Fruit fly (Drosophila melanogaster) whole organism, embryonic: ENCODE results near the gene mus101.
A peak's percentile ranks its signal among the peaks of the same experiment; 100 is the strongest.

Source experiments
- ATbp ChIP-seq: fragments of 200-800 bp; sonication (Bioruptor generic); optimal IDR thresholded peaks from 2 replicates; lab custom pipeline; 2017; ENCODE audit warnings: missing biosample characterization, mild to moderate bottlenecking, missing genetic modification characterization, missing genetic modification reagents
- Abd-B ChIP-seq: fragments of 200-800 bp; sonication (Bioruptor generic); optimal IDR thresholded peaks from 2 replicates; lab custom pipeline; 2018; ENCODE audit warnings: missing biosample characterization, mild to moderate bottlenecking, missing genetic modification characterization, moderate library complexity
- Antp ChIP-seq: fragments of 200-800 bp; sonication (Bioruptor generic); optimal IDR thresholded peaks from 3 replicates; lab custom pipeline; 2016; ENCODE audit warnings: missing biosample characterization, missing genetic modification characterization
- Asciz ChIP-seq: fragments of 200-800 bp; sonication (Bioruptor generic); optimal IDR thresholded peaks from 2 replicates; lab custom pipeline; 2017; ENCODE audit warnings: missing biosample characterization, mild to moderate bottlenecking, missing genetic modification characterization, missing genetic modification reagents
- B-H2 ChIP-seq: fragments of 200-800 bp; sonication (Bioruptor generic); optimal IDR thresholded peaks from 2 replicates; lab custom pipeline; 2018; ENCODE audit warnings: missing biosample characterization, mild to moderate bottlenecking, missing genetic modification characterization
- Bgb ChIP-seq: fragments of 200-800 bp; sonication (Bioruptor generic); IDR thresholded peaks from 2 replicates; pipeline ENCODE4 v1.3.6; 2022; ENCODE audit warnings: missing biosample characterization, missing genetic modification characterization; ENCODE audit not compliant: partially characterized antibody
- Blimp-1 ChIP-seq: fragments of 200-800 bp; sonication (Bioruptor generic); optimal IDR thresholded peaks from 3 replicates; lab custom pipeline; 2018; ENCODE audit warnings: missing biosample characterization, missing genetic modification characterization, mild to moderate bottlenecking, moderate library complexity, missing genetic modification reagents
- CG10321 ChIP-seq: fragments of 200-800 bp; sonication (Bioruptor generic); IDR thresholded peaks from 2 replicates; pipeline ENCODE4 v1.3.6; 2022; ENCODE audit warnings: missing biosample characterization, missing genetic modification characterization
- CG10431 ChIP-seq: fragments of 200-800 bp; sonication (Bioruptor generic); optimal IDR thresholded peaks from 3 replicates; lab custom pipeline; 2018; ENCODE audit warnings: missing biosample characterization, mild to moderate bottlenecking, missing genetic modification characterization
- CG12155 ChIP-seq: fragments of 200-800 bp; sonication (Bioruptor generic); optimal IDR thresholded peaks from 3 replicates; lab custom pipeline; 2016; ENCODE audit warnings: missing biosample characterization, missing genetic modification characterization
- CG12299 ChIP-seq: fragments of 200-800 bp; sonication (Bioruptor generic); optimal IDR thresholded peaks from 2 replicates; lab custom pipeline; 2018; ENCODE audit warnings: missing biosample characterization, mild to moderate bottlenecking, missing genetic modification characterization
- CG12659 ChIP-seq: fragments of 200-800 bp; sonication (Bioruptor generic); optimal IDR thresholded peaks from 3 replicates; lab custom pipeline; 2017; ENCODE audit warnings: mild to moderate bottlenecking, missing biosample characterization, missing genetic modification reagents, missing genetic modification characterization
- CG13424 ChIP-seq: fragments of 200-800 bp; sonication (Bioruptor generic); optimal IDR thresholded peaks from 2 replicates; lab custom pipeline; 2019; ENCODE audit warnings: missing biosample characterization, mild to moderate bottlenecking, missing genetic modification characterization, moderate library complexity
- CG13775 ChIP-seq: fragments of 200-800 bp; sonication (Bioruptor generic); optimal IDR thresholded peaks from 3 replicates; lab custom pipeline; 2017; ENCODE audit warnings: missing biosample characterization, mild to moderate bottlenecking, missing genetic modification characterization
- CG15696 ChIP-seq: fragments of 200-800 bp; sonication (Bioruptor generic); optimal IDR thresholded peaks from 2 replicates; lab custom pipeline; 2019; ENCODE audit warnings: missing biosample characterization, mild to moderate bottlenecking, missing genetic modification characterization, moderate library complexity
- CG2678 ChIP-seq: fragments of 200-800 bp; sonication (Bioruptor generic); optimal IDR thresholded peaks from 3 replicates; lab custom pipeline; 2019; ENCODE audit warnings: missing biosample characterization, mild to moderate bottlenecking, missing genetic modification characterization, moderate library complexity
- CG4328 ChIP-seq: fragments of 200-800 bp; sonication (Bioruptor generic); optimal IDR thresholded peaks from 3 replicates; lab custom pipeline; 2017; ENCODE audit warnings: missing biosample characterization, missing genetic modification reagents, missing genetic modification characterization
- CG7357 ChIP-seq: fragments of 200-800 bp; sonication (Bioruptor generic); IDR thresholded peaks from 3 replicates; pipeline ENCODE4 v1.3.6; 2022; ENCODE audit warnings: missing biosample characterization, missing genetic modification characterization
- CG7372 ChIP-seq: fragments of 200-800 bp; sonication (Bioruptor generic); IDR thresholded peaks from 2 replicates; pipeline ENCODE4 v1.3.6; 2022; ENCODE audit warnings: missing biosample characterization, missing genetic modification characterization
- CG8290 ChIP-seq, 3 experiments: fragments of 200-800 bp; sonication (Bioruptor generic); optimal IDR thresholded peaks; 2 replicates each; lab custom pipeline; 2016 to 2019; ENCODE audit warnings: missing biosample characterization in 3 of 3, missing genetic modification characterization in 3 of 3, mild to moderate bottlenecking in 2 of 3, moderate library complexity in 1 of 3
- CG8478 ChIP-seq: fragments of >200 bp; optimal IDR thresholded peaks from 2 replicates; lab custom pipeline; 2018
- CkIIα-i1 ChIP-seq: fragments of 200-800 bp; sonication (Bioruptor generic); IDR thresholded peaks from 2 replicates; pipeline ENCODE4 v1.3.6; 2022; ENCODE audit warnings: missing biosample characterization, missing genetic modification characterization
- CoRest ChIP-seq: fragments of 200-800 bp; sonication (Bioruptor generic); optimal IDR thresholded peaks from 3 replicates; lab custom pipeline; 2018; ENCODE audit warnings: missing biosample characterization, mild to moderate bottlenecking, missing genetic modification characterization, moderate library complexity
- Dad ChIP-seq: fragments of 200-800 bp; sonication (Bioruptor generic); optimal IDR thresholded peaks from 3 replicates; lab custom pipeline; 2016; ENCODE audit warnings: missing biosample characterization, missing genetic modification characterization
- H15 ChIP-seq: fragments of 200-800 bp; sonication (Bioruptor generic); IDR thresholded peaks from 3 replicates; pipeline ENCODE4 v1.3.6; 2022; ENCODE audit warnings: missing biosample characterization, missing genetic modification characterization
- HLH4C ChIP-seq: fragments of 200-800 bp; sonication (Bioruptor generic); IDR thresholded peaks from 3 replicates; pipeline ENCODE4 v1.3.6; 2022; ENCODE audit warnings: missing biosample characterization, missing genetic modification characterization; ENCODE audit not compliant: partially characterized antibody
- Lhr ChIP-seq: fragments of 200-800 bp; sonication (Bioruptor generic); optimal IDR thresholded peaks from 3 replicates; lab custom pipeline; 2017; ENCODE audit warnings: mild to moderate bottlenecking, missing biosample characterization, missing genetic modification reagents, missing genetic modification characterization
- Lpt ChIP-seq: fragments of >200 bp; optimal IDR thresholded peaks from 2 replicates; lab custom pipeline; 2018; ENCODE audit warnings: missing biosample characterization, missing genetic modification characterization
- MESR4 ChIP-seq: fragments of 200-800 bp; sonication (Bioruptor generic); optimal IDR thresholded peaks from 2 replicates; lab custom pipeline; 2018; ENCODE audit warnings: missing biosample characterization, mild to moderate bottlenecking, missing genetic modification characterization, moderate library complexity
- Nf-YA ChIP-seq: fragments of 200-800 bp; sonication (Bioruptor generic); IDR thresholded peaks from 2 replicates; pipeline ENCODE4 v1.3.6; 2022; ENCODE audit warnings: missing biosample characterization, missing genetic modification characterization
- Oli ChIP-seq: fragments of 200-800 bp; sonication (Bioruptor generic); optimal IDR thresholded peaks from 2 replicates; lab custom pipeline; 2018; ENCODE audit warnings: missing biosample characterization, mild to moderate bottlenecking, missing genetic modification characterization, moderate library complexity
- Sox100B ChIP-seq: fragments of 200-800 bp; sonication (Bioruptor generic); optimal IDR thresholded peaks from 3 replicates; lab custom pipeline; 2018; ENCODE audit warnings: missing biosample characterization, mild to moderate bottlenecking, missing genetic modification characterization
- TFAM ChIP-seq: fragments of 200-800 bp; sonication (Bioruptor generic); optimal IDR thresholded peaks from 2 replicates; lab custom pipeline; 2017; ENCODE audit warnings: missing biosample characterization, missing genetic modification characterization, inconsistent platforms
- ap ChIP-seq: fragments of 200-800 bp; sonication (Bioruptor generic); IDR thresholded peaks from 2 replicates; pipeline ENCODE4 v1.3.6; 2022; ENCODE audit warnings: missing biosample characterization, missing genetic modification characterization
- btn ChIP-seq: fragments of 200-800 bp; sonication (Bioruptor generic); optimal IDR thresholded peaks from 2 replicates; lab custom pipeline; 2016; ENCODE audit warnings: missing biosample characterization, missing genetic modification characterization
- exex ChIP-seq: fragments of 200-800 bp; sonication (Bioruptor generic); optimal IDR thresholded peaks from 4 replicates; lab custom pipeline; 2018; ENCODE audit warnings: missing biosample characterization, mild to moderate bottlenecking, missing genetic modification characterization, moderate library complexity
- gsb-n ChIP-seq: fragments of 200-800 bp; sonication (Bioruptor generic); optimal IDR thresholded peaks from 3 replicates; lab custom pipeline; 2018; ENCODE audit warnings: missing biosample characterization, mild to moderate bottlenecking, missing genetic modification characterization
- hth ChIP-seq: fragments of >200 bp; optimal IDR thresholded peaks from 2 replicates; lab custom pipeline; 2017; ENCODE audit warnings: inconsistent platforms
- nmo ChIP-seq: fragments of 200-800 bp; sonication (Bioruptor generic); optimal IDR thresholded peaks from 2 replicates; lab custom pipeline; 2018; ENCODE audit warnings: missing biosample characterization, mild to moderate bottlenecking, missing genetic modification characterization, moderate library complexity
- pan ChIP-seq, 4 experiments: fragments of >200 bp in 3 of 4; fragments of 200-800 bp in 1 of 4; sonication (Bioruptor generic) in 1 of 4; optimal IDR thresholded peaks in 3 of 4; IDR thresholded peaks in 1 of 4; 2 replicates each; pipeline versions ENCODE4 v1.3.6 to Lab custom; 2017 to 2022; ENCODE audit warnings: missing biosample characterization in 2 of 4, missing genetic modification characterization in 2 of 4, mixed read lengths in 1 of 4
- pfk ChIP-seq: fragments of 200-800 bp; sonication (Bioruptor generic); optimal IDR thresholded peaks from 2 replicates; lab custom pipeline; 2018; ENCODE audit warnings: missing biosample characterization, mild to moderate bottlenecking, missing genetic modification characterization, moderate library complexity
- run ChIP-seq: fragments of 200-800 bp; sonication (Bioruptor generic); optimal IDR thresholded peaks from 3 replicates; lab custom pipeline; 2018; ENCODE audit warnings: missing biosample characterization, mild to moderate bottlenecking, missing genetic modification characterization
- so ChIP-seq: fragments of 200-800 bp; sonication (Bioruptor generic); IDR thresholded peaks from 3 replicates; pipeline ENCODE4 v1.3.6; 2022; ENCODE audit warnings: missing biosample characterization, missing genetic modification characterization
- tgo ChIP-seq: fragments of 200-800 bp; sonication (Bioruptor generic); IDR thresholded peaks from 3 replicates; pipeline ENCODE4 v1.3.6; 2022; ENCODE audit warnings: missing biosample characterization, missing genetic modification characterization
- trem ChIP-seq: fragments of 200-800 bp; optimal IDR thresholded peaks from 3 replicates; lab custom pipeline; 2019; ENCODE audit warnings: missing biosample characterization, mild to moderate bottlenecking, missing genetic modification characterization, moderate library complexity
- tup ChIP-seq: fragments of 200-800 bp; sonication (Bioruptor generic); optimal IDR thresholded peaks from 2 replicates; lab custom pipeline; 2016; ENCODE audit warnings: missing biosample characterization, mild to moderate bottlenecking, missing genetic modification characterization, moderate library complexity
- vfl ChIP-seq: fragments of 200-800 bp; sonication (Bioruptor generic); optimal IDR thresholded peaks from 2 replicates; lab custom pipeline; 2016; ENCODE audit warnings: missing biosample characterization, missing genetic modification characterization
- wor ChIP-seq: fragments of 200-800 bp; sonication (Bioruptor generic); IDR thresholded peaks from 2 replicates; pipeline ENCODE4 v1.3.6; 2022; ENCODE audit warnings: missing biosample characterization, missing genetic modification characterization
- zfh2 ChIP-seq: fragments of 200-800 bp; sonication (Bioruptor generic); optimal IDR thresholded peaks from 2 replicates; lab custom pipeline; 2016; ENCODE audit warnings: missing biosample characterization, missing genetic modification characterization

mus101 gene

DNA sequence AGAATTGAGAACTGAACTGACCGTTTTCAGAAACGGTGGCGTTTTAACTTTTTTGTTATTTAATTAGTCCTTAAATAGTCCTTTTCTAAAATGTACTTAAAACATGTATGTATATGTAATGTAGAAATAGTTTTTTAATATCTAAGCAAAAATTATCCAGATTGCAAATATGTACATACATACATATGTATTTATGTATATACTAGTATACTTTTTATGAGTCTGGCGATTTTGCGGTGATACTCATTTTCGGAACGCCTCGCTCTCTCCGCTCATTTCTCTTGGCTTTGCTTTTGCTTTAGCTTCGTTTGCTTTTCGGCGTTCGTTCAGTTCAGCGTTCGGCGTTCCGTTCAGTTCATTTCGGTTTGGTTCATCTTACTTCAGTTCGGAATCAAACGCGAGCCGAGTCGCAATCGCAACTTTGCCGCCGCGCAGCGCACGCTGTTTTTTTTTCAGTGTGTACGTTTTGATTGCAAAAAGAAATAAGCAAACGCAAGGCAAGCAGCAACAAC, 40.4 kb downstream of the mus101 start, which contains the start of gene rdgB (continued):
- TF ChIP-seq B-H2 (GFP tag; lab: Kevin White, UChicago) (peak; percentile 78), CG12299 (tag; lab: Kevin White, UChicago) (peak; percentile 60), Asciz (GFP tag; lab: Kevin White, UChicago) (peak; percentile 72), CG10431 (GFP tag; lab: Kevin White, UChicago) (peak; percentile 63), Abd-B (GFP tag; lab: Kevin White, UChicago) (peak; percentile 84), Antp (GFP tag; lab: Kevin White, UChicago) (peak; percentile 7), hth (no peak), CG10321 (GFP tag; lab: Robert Waterston, UW) (no peak), trem (tag; lab: Kevin White, UChicago) (peak; percentile 36), vfl (GFP tag; lab: Kevin White, UChicago) (peak; percentile 32), CG12155 (GFP tag; lab: Kevin White, UChicago) (peak; percentile 59), CG13424 (tag; lab: Kevin White, UChicago) (peak; percentile 87), ATbp (GFP tag; lab: Kevin White, UChicago) (peak; percentile 85), Bgb (peak; percentile 54), H15 (GFP tag; lab: Robert Waterston, UW) (0 out of 3 replicates have a peak, but pooled peaks have one; percentile 40), CkIIα-i1 (GFP tag; lab: Robert Waterston, UW) (no peak), Lhr (GFP tag; lab: Kevin White, UChicago) (peak; percentile 15), tup (GFP tag; lab: Kevin White, UChicago) (no peak), exex (peak; percentile 32), tgo (GFP tag; lab: Robert Waterston, UW) (peak; percentile 71), Dad (no peak), MESR4 (GFP tag; lab: Kevin White, UChicago) (no peak), pan (optimal IDR thresholded peaks at IDR 0.05; lab: Kevin White, UChicago) (no peak), pan (GFP tag; optimal IDR thresholded peaks at IDR 0.05 in 1 of 2, IDR thresholded peaks at IDR 0.05 in 1 of 2) (peak in 1 of 2 experiments; percentile 66), CG2678 (peak; percentile 89), CG15696 (tag; lab: Kevin White, UChicago) (peak; percentile 35), ap (0 out of 2 replicates have a peak, but pooled peaks have one; percentile 14), Blimp-1 (peak; percentile 77), CG12659 (GFP tag; lab: Kevin White, UChicago) (peak; percentile 87), run (tag; lab: Kevin White, UChicago) (peak; percentile 68), wor (peak; percentile 67), CG8290 (GFP tag; optimal IDR thresholded peaks at IDR 0.05; lab: Kevin White, UChicago) (peak; percentile 28), CG8290 (tag; optimal IDR thresholded peaks at IDR 0.05; lab: Kevin White, UChicago) (peak; percentile 2 to 82), CoRest (peak; percentile 91), Lpt (no peak), CG4328 (GFP tag; lab: Kevin White, UChicago) (peak; percentile 64), CG13775 (GFP tag; lab: Kevin White, UChicago) (peak; percentile 81), nmo (GFP tag; lab: Kevin White, UChicago) (peak; percentile 88), pfk (GFP tag; lab: Kevin White, UChicago) (peak; percentile 77), TFAM (no peak), CG8478 (lab: Kevin White, UChicago) (no peak), gsb-n (tag; lab: Kevin White, UChicago) (peak; percentile 69), Nf-YA (no peak), btn (GFP tag; lab: Kevin White, UChicago) (no peak), CG7372 (GFP tag; lab: Robert Waterston, UW) (peak; percentile 68), HLH4C (no peak), CG7357 (GFP tag; lab: Robert Waterston, UW) (peak; percentile 60; the same call in 2 of the 3 replicates), Oli (tag; lab: Kevin White, UChicago) (peak; percentile 85), Sox100B (GFP tag; lab: Kevin White, UChicago) (peak; percentile 92), so (GFP tag; lab: Robert Waterston, UW) (peak; percentile 62; the same call in 2 of the 3 replicates), zfh2 (GFP tag; lab: Kevin White, UChicago) (peak; percentile 58)
